Fruit fly (Drosophila melanogaster) whole organism, prepupa: Measurements from ENCODE around the gene CG31244.

Experiments
- Blimp-1 ChIP-seq: fragments of 200-800 bp; sonication (Bioruptor generic); optimal IDR thresholded peaks from 3 replicates; lab custom pipeline; 2017; ENCODE audit warnings: missing biosample characterization, missing genetic modification characterization, mild to moderate bottlenecking, moderate library complexity, missing genetic modification reagents
- CG11294 ChIP-seq: fragments of 200-800 bp; sonication (Bioruptor generic); IDR thresholded peaks from 2 replicates; pipeline ENCODE4 v1.3.6; 2022; ENCODE audit warnings: missing biosample characterization, missing genetic modification characterization
- CG11762 ChIP-seq: fragments of 200-800 bp; sonication (Bioruptor generic); optimal IDR thresholded peaks from 3 replicates; lab custom pipeline; 2016; ENCODE audit warnings: missing biosample characterization, missing genetic modification characterization; ENCODE audit not compliant: insufficient read depth
- CG3032 ChIP-seq: fragments of 200-800 bp; optimal IDR thresholded peaks from 2 replicates; lab custom pipeline; 2019; ENCODE audit warnings: missing biosample characterization, mild to moderate bottlenecking, missing genetic modification characterization, moderate library complexity
- CG31627 ChIP-seq: fragments of 200-800 bp; sonication (Bioruptor generic); optimal IDR thresholded peaks from 3 replicates; lab custom pipeline; 2016; ENCODE audit warnings: missing biosample characterization, missing genetic modification characterization
- CG32006 ChIP-seq: fragments of 200-800 bp; sonication (Bioruptor generic); optimal IDR thresholded peaks from 3 replicates; lab custom pipeline; 2017; ENCODE audit warnings: missing biosample characterization, mild to moderate bottlenecking, missing genetic modification characterization
- CG34406 ChIP-seq: fragments of 200-800 bp; sonication (Bioruptor generic); optimal IDR thresholded peaks from 3 replicates; lab custom pipeline; 2016; ENCODE audit warnings: missing biosample characterization, missing genetic modification characterization
- CG6276 ChIP-seq: fragments of 200-800 bp; sonication (Bioruptor generic); optimal IDR thresholded peaks from 2 replicates; lab custom pipeline; 2017; ENCODE audit warnings: missing biosample characterization, mild to moderate bottlenecking, missing genetic modification characterization
- CG6792 ChIP-seq: fragments of 200-800 bp; sonication (Bioruptor generic); optimal IDR thresholded peaks from 3 replicates; lab custom pipeline; 2016; ENCODE audit warnings: missing biosample characterization, missing genetic modification characterization
- CG7368 ChIP-seq: fragments of 200-800 bp; sonication (Bioruptor generic); optimal IDR thresholded peaks from 3 replicates; lab custom pipeline; 2016; ENCODE audit warnings: missing biosample characterization, missing genetic modification characterization
- CG8119 ChIP-seq: fragments of 200-800 bp; sonication (Bioruptor generic); IDR thresholded peaks from 3 replicates; pipeline ENCODE4 v1.3.6; 2022; ENCODE audit warnings: missing biosample characterization, missing genetic modification characterization
- CG8319 ChIP-seq: fragments of 200-800 bp; sonication (Bioruptor generic); optimal IDR thresholded peaks from 3 replicates; lab custom pipeline; 2016; ENCODE audit warnings: missing biosample characterization, missing genetic modification characterization
- CG8632 ChIP-seq: fragments of 200-800 bp; sonication (Bioruptor generic); optimal IDR thresholded peaks from 3 replicates; lab custom pipeline; 2016; ENCODE audit warnings: missing biosample characterization, missing genetic modification characterization
- CG9139 ChIP-seq: fragments of 200-800 bp; sonication (Bioruptor generic); optimal IDR thresholded peaks from 3 replicates; lab custom pipeline; 2017; ENCODE audit warnings: missing biosample characterization, mild to moderate bottlenecking, missing genetic modification characterization
- Eip75B ChIP-seq: fragments of 200-800 bp; sonication (Bioruptor generic); optimal IDR thresholded peaks from 3 replicates; lab custom pipeline; 2016; ENCODE audit warnings: missing biosample characterization, missing genetic modification characterization
- Eip78C ChIP-seq: fragments of 200-800 bp; sonication (Bioruptor generic); peaks from one replicate; lab custom pipeline; 2016; ENCODE audit warnings: missing biosample characterization, missing genetic modification characterization
- Eip93F ChIP-seq: fragments of 200-800 bp; sonication (Bioruptor generic); optimal IDR thresholded peaks from 2 replicates; lab custom pipeline; 2016; ENCODE audit warnings: missing biosample characterization, mild to moderate bottlenecking, missing genetic modification characterization
- Ets21C ChIP-seq: fragments of 200-800 bp; sonication (Bioruptor generic); optimal IDR thresholded peaks from 3 replicates; lab custom pipeline; 2016; ENCODE audit warnings: missing biosample characterization, missing genetic modification characterization
- Ets96B ChIP-seq: fragments of 200-800 bp; optimal IDR thresholded peaks from 2 replicates; lab custom pipeline; 2019; ENCODE audit warnings: missing biosample characterization, mild to moderate bottlenecking, missing genetic modification characterization, moderate library complexity
- Gug ChIP-seq: fragments of 200-800 bp; sonication (Bioruptor generic); IDR thresholded peaks from 2 replicates; pipeline ENCODE4 v1.3.6; 2022; ENCODE audit warnings: missing biosample characterization, missing genetic modification characterization
- Hr39 ChIP-seq: fragments of 200-800 bp; sonication (Bioruptor generic); optimal IDR thresholded peaks from 2 replicates; lab custom pipeline; 2016; ENCODE audit warnings: missing biosample characterization, missing genetic modification characterization
- Hr4 ChIP-seq: fragments of 200-800 bp; sonication (Bioruptor generic); optimal IDR thresholded peaks from 3 replicates; lab custom pipeline; 2016; ENCODE audit warnings: missing biosample characterization, missing genetic modification characterization
- Lpt ChIP-seq: fragments of 200-800 bp; sonication (Bioruptor generic); optimal IDR thresholded peaks from 3 replicates; lab custom pipeline; 2016; ENCODE audit warnings: missing biosample characterization, missing genetic modification characterization
- Met ChIP-seq: fragments of 200-800 bp; sonication (Bioruptor generic); optimal IDR thresholded peaks from 3 replicates; lab custom pipeline; 2016; ENCODE audit warnings: missing biosample characterization, missing genetic modification characterization
- OdsH ChIP-seq: fragments of 200-800 bp; sonication (Bioruptor generic); optimal IDR thresholded peaks from 3 replicates; lab custom pipeline; 2016; ENCODE audit warnings: missing biosample characterization, missing genetic modification characterization
- Smox ChIP-seq: fragments of 200-800 bp; sonication (Bioruptor generic); optimal IDR thresholded peaks from 3 replicates; lab custom pipeline; 2016; ENCODE audit warnings: missing biosample characterization, missing genetic modification characterization
- Sox102F ChIP-seq: fragments of 200-800 bp; sonication (Bioruptor generic); optimal IDR thresholded peaks from 2 replicates; lab custom pipeline; 2016; ENCODE audit warnings: missing biosample characterization, mild to moderate bottlenecking, missing genetic modification characterization
- Sox14 ChIP-seq: fragments of 200-800 bp; sonication (Bioruptor generic); optimal IDR thresholded peaks from 3 replicates; lab custom pipeline; 2016; ENCODE audit warnings: missing biosample characterization, missing genetic modification characterization
- cyc ChIP-seq: fragments of 200-800 bp; sonication (Bioruptor generic); optimal IDR thresholded peaks from 3 replicates; lab custom pipeline; 2016; ENCODE audit warnings: missing biosample characterization, missing genetic modification characterization
- dac ChIP-seq: fragments of 200-800 bp; sonication (Bioruptor generic); optimal IDR thresholded peaks from 2 replicates; lab custom pipeline; 2017; ENCODE audit warnings: missing biosample characterization, mild to moderate bottlenecking, missing genetic modification characterization
- dsx ChIP-seq: fragments of 200-800 bp; optimal IDR thresholded peaks from 3 replicates; lab custom pipeline; 2019; ENCODE audit warnings: missing biosample characterization, mild to moderate bottlenecking, missing genetic modification characterization, moderate library complexity; ENCODE audit not compliant: poor library complexity, severe bottlenecking
- eg ChIP-seq: fragments of 200-800 bp; sonication (Bioruptor generic); IDR thresholded peaks from 3 replicates; pipeline ENCODE4 v1.3.6; 2022; ENCODE audit warnings: missing biosample characterization, missing genetic modification characterization
- esn ChIP-seq: fragments of 200-800 bp; sonication (Bioruptor generic); optimal IDR thresholded peaks from 2 replicates; lab custom pipeline; 2016; ENCODE audit warnings: missing biosample characterization, mild to moderate bottlenecking, missing genetic modification characterization, moderate library complexity
- fd59A ChIP-seq: fragments of 200-800 bp; sonication (Bioruptor generic); optimal IDR thresholded peaks from 2 replicates; lab custom pipeline; 2017; ENCODE audit warnings: missing biosample characterization, mild to moderate bottlenecking, missing genetic modification characterization, missing genetic modification reagents
- lz ChIP-seq: fragments of 200-800 bp; sonication (Bioruptor generic); optimal IDR thresholded peaks from 3 replicates; lab custom pipeline; 2016; ENCODE audit warnings: missing biosample characterization, missing genetic modification characterization
- pdm3 ChIP-seq: fragments of 200-800 bp; sonication (Bioruptor generic); optimal IDR thresholded peaks from 3 replicates; lab custom pipeline; 2016; ENCODE audit warnings: missing biosample characterization, missing genetic modification characterization
- salr ChIP-seq, 2 experiments: fragments of 200-800 bp; sonication (Bioruptor generic); optimal IDR thresholded peaks; 3 replicates each; lab custom pipeline; 2016 to 2018; ENCODE audit warnings: missing biosample characterization in 2 of 2, missing genetic modification characterization in 2 of 2, mild to moderate bottlenecking in 1 of 2
- spab ChIP-seq: fragments of 200-800 bp; sonication (Bioruptor generic); optimal IDR thresholded peaks from 2 replicates; lab custom pipeline; 2017; ENCODE audit warnings: missing biosample characterization, mild to moderate bottlenecking, missing genetic modification characterization, missing genetic modification reagents
- ss ChIP-seq, 2 experiments: fragments of 200-800 bp; sonication (Bioruptor generic); optimal IDR thresholded peaks; 2 replicates in 1 of 2; 3 replicates in 1 of 2; lab custom pipeline; 2017 to 2018; ENCODE audit warnings: mild to moderate bottlenecking in 2 of 2, missing biosample characterization in 2 of 2, missing genetic modification characterization in 2 of 2, moderate library complexity in 1 of 2
- svp ChIP-seq: fragments of 200-800 bp; sonication (Bioruptor generic); peaks from one replicate; lab custom pipeline; 2016; ENCODE audit warnings: missing biosample characterization, missing genetic modification characterization
- topi ChIP-seq: fragments of 200-800 bp; sonication (Bioruptor generic); optimal IDR thresholded peaks from 3 replicates; lab custom pipeline; 2016; ENCODE audit warnings: missing biosample characterization, missing genetic modification characterization
- vri ChIP-seq: fragments of 200-800 bp; sonication (Bioruptor generic); optimal IDR thresholded peaks from 3 replicates; lab custom pipeline; 2016; ENCODE audit warnings: missing biosample characterization, mild to moderate bottlenecking, missing genetic modification characterization

CG31244 gene

DNA sequence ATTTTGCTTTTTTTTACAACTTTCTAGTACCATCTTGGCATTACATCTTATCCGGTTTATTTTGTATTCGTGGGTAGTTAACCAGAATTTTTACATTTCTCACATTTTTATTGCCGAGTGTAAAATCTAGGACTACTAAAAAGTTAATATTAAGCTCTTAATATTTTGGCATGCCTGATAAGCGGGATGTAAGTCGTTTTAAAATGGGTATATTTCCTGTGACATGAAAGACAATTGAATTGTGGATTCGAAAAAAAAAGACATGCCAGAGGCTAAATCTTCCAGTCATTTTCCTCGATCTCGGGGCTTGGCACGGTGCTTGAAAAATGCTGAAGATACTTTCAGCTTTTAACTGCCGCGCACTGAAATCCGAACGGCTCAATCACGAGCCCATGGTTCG is 21.2 kb downstream of the CG31244 start, which contains the start of gene CG31245:
Gene CG31245, minus strand, starts transcription at position 101 of the 400 bp plus-strand sequence.
- no peak for TF ChIP-seq cyc (GFP tag; lab: Kevin White, UChicago)
- no peak for TF ChIP-seq Smox
- no peak for TF ChIP-seq Ets21C
- no peak for TF ChIP-seq Eip75B (GFP tag; lab: Kevin White, UChicago)
- TF ChIP-seq vri (GFP tag; lab: Kevin White, UChicago) = no peak
- TF ChIP-seq Sox14 (GFP tag; lab: Kevin White, UChicago) = no peak
- TF ChIP-seq CG9139 (GFP tag; lab: Kevin White, UChicago) = no peak
- no peak for TF ChIP-seq Hr4
- no peak for TF ChIP-seq Gug (GFP tag; lab: Robert Waterston, UW)
- TF ChIP-seq CG3032 (tag; lab: Kevin White, UChicago) = no peak
- TF ChIP-seq dsx (GFP tag; lab: Kevin White, UChicago) = no peak
- no peak for TF ChIP-seq CG34406 (GFP tag; lab: Kevin White, UChicago)
- TF ChIP-seq CG6792 = no peak
- no peak for TF ChIP-seq Ets96B (tag; lab: Kevin White, UChicago)
- no peak for TF ChIP-seq CG8119
- TF ChIP-seq topi (GFP tag; lab: Kevin White, UChicago) = no peak
- TF ChIP-seq Lpt (GFP tag; lab: Kevin White, UChicago) = no peak
- no peak for TF ChIP-seq Sox102F (GFP tag; lab: Kevin White, UChicago)
- TF ChIP-seq, all 60 proteins: peak for 0

DNA sequence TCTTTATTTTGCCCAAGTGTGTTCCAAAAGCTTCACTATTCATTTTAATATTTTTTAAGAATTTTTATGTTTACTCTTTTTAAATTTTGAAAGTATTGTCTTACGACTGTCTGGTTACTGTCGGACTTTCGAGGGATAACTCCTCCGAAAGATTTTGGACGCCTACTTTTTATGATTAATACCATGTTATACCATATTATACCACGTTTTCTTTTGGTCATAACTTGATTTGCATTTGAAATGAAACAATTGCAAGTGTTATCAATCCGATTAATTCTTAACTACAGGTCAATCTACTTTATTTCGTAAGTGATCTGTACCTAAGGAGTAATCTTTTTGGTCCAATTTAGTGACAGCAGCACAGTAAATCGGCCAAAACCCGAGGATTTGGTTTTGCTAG is 22.4 kb downstream of the CG31244 start, which contains the start of gene CG31404:
Gene CG31404, minus strand, starts transcription at position 101 of the 400 bp plus-strand sequence.
- TF ChIP-seq eg (GFP tag; lab: Robert Waterston, UW) (no peak), CG31627 (GFP tag; lab: Kevin White, UChicago) (no peak), CG6276 (GFP tag; lab: Kevin White, UChicago) (no peak), dac (no peak), salr (GFP tag; optimal IDR thresholded peaks at IDR 0.05; lab: Kevin White, UChicago) (no peak), Met (GFP tag; lab: Kevin White, UChicago) (no peak), CG3032 (tag; lab: Kevin White, UChicago) (no peak), Blimp-1 (GFP tag; lab: Kevin White, UChicago) (no peak), OdsH (GFP tag; lab: Kevin White, UChicago) (no peak), CG32006 (no peak), vri (GFP tag; lab: Kevin White, UChicago) (no peak), cyc (GFP tag; lab: Kevin White, UChicago) (no peak), Hr39 (GFP tag; lab: Kevin White, UChicago) (no peak), topi (GFP tag; lab: Kevin White, UChicago) (no peak)

DNA sequence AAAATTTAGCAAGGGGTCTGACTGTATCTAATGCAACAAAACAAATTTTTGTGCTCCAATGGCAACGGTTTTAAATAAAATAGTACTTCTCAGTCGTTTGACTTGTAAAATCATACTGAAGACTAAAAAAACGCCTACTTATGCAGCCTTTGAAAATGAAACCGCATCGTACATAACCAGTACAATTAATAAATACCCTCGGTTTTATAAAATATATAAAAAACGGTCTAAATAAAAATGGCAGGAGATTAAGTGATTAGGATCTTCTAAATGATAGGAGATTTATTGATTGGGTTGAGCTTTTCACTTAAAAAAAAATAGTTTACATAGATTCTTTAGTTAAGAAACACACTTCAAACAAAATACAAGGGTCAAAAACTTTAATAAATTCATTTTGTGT is 23.7 kb downstream of the CG31244 start, which contains the start of gene CG3581:
Gene CG3581, minus strand, starts transcription at position 101 of the 400 bp plus-strand sequence.
- TF ChIP-seq Ets21C = no peak

DNA sequence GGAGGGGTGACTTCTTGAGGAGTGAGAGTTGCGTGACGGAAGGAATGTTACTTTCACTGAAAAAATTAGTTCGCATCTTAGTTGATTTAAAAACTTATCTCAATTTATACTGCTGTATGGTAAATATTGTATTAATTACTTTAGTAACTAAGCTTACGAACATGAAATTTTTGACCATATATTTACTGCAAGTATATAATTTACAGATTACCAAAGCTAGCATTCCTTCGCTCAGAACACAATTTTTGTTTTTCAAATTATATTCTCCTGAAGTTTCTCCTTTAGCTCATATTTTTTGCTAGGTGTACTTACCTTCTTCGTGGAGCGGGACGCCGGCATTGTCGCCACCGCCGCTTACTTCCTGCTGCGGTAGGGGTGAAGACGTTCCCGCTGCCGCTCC is 27.7 kb downstream of the CG31244 start:
- TF ChIP-seq fd59A = no peak
- no peak for TF ChIP-seq Eip93F (GFP tag; lab: Kevin White, UChicago)
- peak; percentile 16 for TF ChIP-seq svp
- no peak for TF ChIP-seq CG8119
- TF ChIP-seq Eip78C = peak; percentile 18

DNA sequence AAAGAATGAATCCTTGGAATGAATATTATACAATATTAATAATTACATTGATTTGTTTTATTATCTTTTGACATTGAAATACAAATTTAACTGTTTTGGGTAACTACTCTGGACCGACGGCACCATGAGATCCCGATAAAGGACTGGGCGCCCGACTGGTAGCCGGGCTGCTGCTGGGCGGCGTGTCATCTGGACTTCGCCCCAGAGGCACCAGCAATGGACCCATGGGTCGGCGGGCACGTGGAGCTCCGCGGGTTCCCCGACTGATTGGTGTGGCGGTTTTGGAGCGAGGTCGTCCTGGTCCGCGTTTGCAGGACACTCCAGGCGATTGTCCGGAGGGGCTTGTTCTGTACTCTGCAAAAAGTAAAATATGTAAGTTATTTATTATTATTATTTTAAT is 29.3 kb downstream of the CG31244 start:
- TF ChIP-seq Gug (GFP tag; lab: Robert Waterston, UW) = no peak
- TF ChIP-seq Ets96B (tag; lab: Kevin White, UChicago) = no peak

DNA sequence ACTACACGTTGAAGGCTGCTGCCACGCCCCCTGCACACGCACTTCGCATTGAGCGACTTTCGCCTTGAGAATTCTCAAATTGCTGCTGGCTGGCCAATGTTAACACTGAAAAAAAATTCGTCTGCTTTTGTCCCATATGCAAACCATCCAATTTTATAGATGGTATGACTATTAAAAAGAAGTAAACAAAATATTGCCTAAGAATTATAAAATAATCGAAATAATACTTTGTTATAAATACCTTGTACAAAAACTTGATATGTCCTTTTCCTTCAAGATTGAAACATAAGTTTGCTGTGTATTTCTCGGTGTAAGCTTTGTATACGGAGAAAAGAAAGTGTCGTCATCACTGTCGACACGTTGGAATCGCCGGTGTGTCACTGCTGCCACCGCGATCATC is 35.5 kb downstream of the CG31244 start:
- peak; percentile 35 for TF ChIP-seq OdsH (GFP tag; lab: Kevin White, UChicago)
- TF ChIP-seq CG8319 (GFP tag; lab: Kevin White, UChicago) = no peak
- no peak for TF ChIP-seq ss (GFP tag; optimal IDR thresholded peaks at IDR 0.05; lab: Kevin White, UChicago)
- peak; percentile 44 for TF ChIP-seq Eip75B (GFP tag; lab: Kevin White, UChicago)
- TF ChIP-seq CG8632 (GFP tag; lab: Kevin White, UChicago) = peak; percentile 23
- TF ChIP-seq Smox = peak; percentile 32
- TF ChIP-seq Met (GFP tag; lab: Kevin White, UChicago) = peak; percentile 55
- TF ChIP-seq CG11762 = no peak
- TF ChIP-seq esn (GFP tag; lab: Kevin White, UChicago) = peak; percentile 53
- TF ChIP-seq pdm3 (GFP tag; lab: Kevin White, UChicago) = peak; percentile 30
- TF ChIP-seq lz (GFP tag; lab: Kevin White, UChicago) = peak; percentile 41
- peak; percentile 45 for TF ChIP-seq Sox102F (GFP tag; lab: Kevin White, UChicago)
- no peak for TF ChIP-seq CG7368 (GFP tag; lab: Kevin White, UChicago)
- TF ChIP-seq CG11294 (GFP tag; lab: Robert Waterston, UW) = no peak
- TF ChIP-seq Eip93F (GFP tag; lab: Kevin White, UChicago) = no peak
- TF ChIP-seq Eip78C = peak; percentile 36
- no peak for TF ChIP-seq spab (GFP tag; lab: Kevin White, UChicago)
